Worm (Caenorhabditis elegans): ENCODE results near the gene Y57G7A.5.

ce11 chrII:1256742-1257141 lies 18.6 kb downstream of the Y57G7A.5 start:
- TF ChIP-seq flt-1 (GFP tag; IDR thresholded peaks at IDR 0.05), result no peak
- TF ChIP-seq klf-2 (GFP tag; conservative IDR thresholded peaks at IDR 0.05), result no peak
